Worm (Caenorhabditis elegans) whole organism, late embryonic: ENCODE data around the gene cpg-19.

ENCODE experiments used
- C38D4.7 ChIP-seq: fragments of 200-800 bp; sonication (Bioruptor generic); optimal IDR thresholded peaks from 2 replicates; lab custom pipeline; 2018; ENCODE audit warnings: mild to moderate bottlenecking, missing genetic modification characterization, moderate library complexity, missing compliant biosample characterization
- ceh-19 ChIP-seq: fragments of 200-800 bp; sonication (Bioruptor generic); optimal IDR thresholded peaks from 2 replicates; lab custom pipeline; 2018; ENCODE audit warnings: mild to moderate bottlenecking, missing genetic modification characterization, missing compliant biosample characterization
- ceh-2 ChIP-seq: sonication (generic microtip); optimal IDR thresholded peaks from 2 replicates; lab custom pipeline; 2016; ENCODE audit warnings: missing genotype, missing genetic modification characterization, missing compliant biosample characterization
- ceh-31 ChIP-seq: sonication (generic microtip); optimal IDR thresholded peaks from 2 replicates; lab custom pipeline; 2016; ENCODE audit warnings: missing genetic modification characterization, missing compliant biosample characterization
- fkh-6 ChIP-seq: sonication (generic microtip); optimal IDR thresholded peaks from 2 replicates; lab custom pipeline; 2016; ENCODE audit warnings: missing genetic modification characterization, missing compliant biosample characterization
- hlh-30 ChIP-seq: sonication (generic microtip); optimal IDR thresholded peaks from 2 replicates; lab custom pipeline; 2017; ENCODE audit warnings: antibody characterized with exemption, missing genetic modification characterization, missing compliant biosample characterization; ENCODE audit not compliant: insufficient read depth
- pag-3 ChIP-seq: sonication (generic microtip); optimal IDR thresholded peaks from 2 replicates; lab custom pipeline; 2016; ENCODE audit warnings: missing compliant biosample characterization, missing genetic modification characterization, borderline replicate concordance
- rnt-1 ChIP-seq: sonication (generic microtip); optimal IDR thresholded peaks from 2 replicates; lab custom pipeline; 2016; ENCODE audit warnings: missing genetic modification characterization, missing compliant biosample characterization
- unc-3 ChIP-seq, 2 experiments: fragments of 200-800 bp in 1 of 2; sonication (Bioruptor generic) in 1 of 2; sonication (generic microtip) in 1 of 2; conservative IDR thresholded peaks in 1 of 2; optimal IDR thresholded peaks in 1 of 2; 2 replicates each; pipeline versions ENCODE4 v1.3.6 to Lab custom; 2016 to 2022; ENCODE audit warnings: missing compliant biosample characterization in 2 of 2, missing genetic modification characterization in 2 of 2, missing genetic modification reagents in 1 of 2

DNA sequence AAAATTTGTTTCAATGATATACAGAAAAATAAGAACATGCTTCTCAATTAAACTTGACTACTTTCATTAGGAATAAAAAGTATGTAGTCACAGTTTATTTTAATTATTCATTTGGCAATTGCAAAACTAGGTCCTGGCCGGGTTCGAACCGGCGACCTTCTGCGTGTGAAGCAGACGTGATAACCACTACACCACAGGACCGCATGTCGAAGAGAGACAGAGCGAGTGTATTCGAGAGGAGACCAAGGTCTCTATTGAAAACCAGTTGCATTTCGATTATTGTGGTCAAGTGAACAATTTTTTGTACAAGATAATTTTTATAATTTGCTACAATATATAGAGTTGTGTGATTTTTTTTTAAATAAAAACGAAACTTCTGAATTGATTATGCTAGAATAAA lies 30.8 kb upstream of the cpg-19 start:
- TF ChIP-seq ceh-19 = peak; percentile 60
- TF ChIP-seq ceh-2 (tag; lab: Kevin White, UChicago) = peak; percentile 41
- TF ChIP-seq hlh-30 = no peak
- peak; percentile 32 for TF ChIP-seq rnt-1
- TF ChIP-seq unc-3 (GFP tag; conservative IDR thresholded peaks at IDR 0.05; lab: Robert Waterston, UW) = peak; percentile 63
- no peak for TF ChIP-seq unc-3 (tag; optimal IDR thresholded peaks at IDR 0.05; lab: Kevin White, UChicago)
- no peak for TF ChIP-seq pag-3 (tag; lab: Kevin White, UChicago)
- peak; percentile 37 for TF ChIP-seq ceh-31
- peak; percentile 37 for TF ChIP-seq C38D4.7 (GFP tag; lab: Kevin White, UChicago)
- peak; percentile 49 for TF ChIP-seq fkh-6
